Fruit fly (Drosophila melanogaster) whole organism, embryonic: ENCODE results near the gene Chmp1.

Experiments used
- Abd-B ChIP-seq: fragments of 200-800 bp; sonication (Bioruptor generic); optimal IDR thresholded peaks from 2 replicates; lab custom pipeline; 2018; ENCODE audit warnings: missing biosample characterization, mild to moderate bottlenecking, missing genetic modification characterization, moderate library complexity
- CG10959 ChIP-seq: fragments of 200-800 bp; sonication (Bioruptor generic); IDR thresholded peaks from 2 replicates; pipeline ENCODE4 v1.3.6; 2022; ENCODE audit warnings: missing biosample characterization, missing genetic modification characterization
- CG12104 ChIP-seq: fragments of 200-800 bp; sonication (Bioruptor generic); optimal IDR thresholded peaks from 3 replicates; lab custom pipeline; 2016; ENCODE audit warnings: missing biosample characterization, missing genetic modification characterization
- CG12299 ChIP-seq: fragments of 200-800 bp; sonication (Bioruptor generic); optimal IDR thresholded peaks from 2 replicates; lab custom pipeline; 2018; ENCODE audit warnings: missing biosample characterization, mild to moderate bottlenecking, missing genetic modification characterization
- CG16779 ChIP-seq: fragments of 200-800 bp; sonication (Bioruptor generic); IDR thresholded peaks from 2 replicates; pipeline ENCODE4 v1.3.6; 2022; ENCODE audit warnings: missing biosample characterization, missing genetic modification characterization
- CG17612 ChIP-seq: fragments of 200-800 bp; sonication (Bioruptor generic); IDR thresholded peaks from 2 replicates; pipeline ENCODE4 v1.3.6; 2022; ENCODE audit warnings: missing biosample characterization, missing genetic modification characterization
- CG30020 ChIP-seq: fragments of 200-800 bp; optimal IDR thresholded peaks from 2 replicates; lab custom pipeline; 2019; ENCODE audit warnings: missing biosample characterization, mild to moderate bottlenecking, missing genetic modification characterization, moderate library complexity
- CG31388 ChIP-seq: fragments of 200-800 bp; sonication (Bioruptor generic); optimal IDR thresholded peaks from 2 replicates; lab custom pipeline; 2016; ENCODE audit warnings: missing biosample characterization, missing genetic modification characterization
- CG34224 ChIP-seq: fragments of 200-800 bp; sonication (Bioruptor generic); IDR thresholded peaks from 3 replicates; pipeline ENCODE4 v1.3.6; 2022; ENCODE audit warnings: missing biosample characterization, missing genetic modification characterization; ENCODE audit not compliant: partially characterized antibody
- CG3995 ChIP-seq: fragments of 200-800 bp; sonication (Bioruptor generic); optimal IDR thresholded peaks from 3 replicates; lab custom pipeline; 2016; ENCODE audit warnings: missing biosample characterization, missing genetic modification characterization
- CG4404 ChIP-seq: fragments of 200-800 bp; sonication (Bioruptor generic); IDR thresholded peaks from 2 replicates; pipeline ENCODE4 v1.3.6; 2022; ENCODE audit warnings: missing biosample characterization, missing genetic modification characterization
- CG6175 ChIP-seq: fragments of 200-800 bp; sonication (Bioruptor generic); IDR thresholded peaks from 3 replicates; pipeline ENCODE4 v1.3.6; 2022; ENCODE audit warnings: missing biosample characterization, missing genetic modification characterization
- CG6254 ChIP-seq: fragments of 200-800 bp; sonication (Bioruptor generic); optimal IDR thresholded peaks from 3 replicates; lab custom pipeline; 2017; ENCODE audit warnings: mild to moderate bottlenecking, missing biosample characterization, missing genetic modification reagents, missing genetic modification characterization
- CG6765 ChIP-seq: fragments of 200-800 bp; sonication (Bioruptor generic); optimal IDR thresholded peaks from 3 replicates; lab custom pipeline; 2017; ENCODE audit warnings: missing biosample characterization, mild to moderate bottlenecking, missing genetic modification characterization
- CG6791 ChIP-seq: fragments of 200-800 bp; sonication (Bioruptor generic); IDR thresholded peaks from 3 replicates; pipeline ENCODE4 v1.3.6; 2022; ENCODE audit warnings: missing biosample characterization, missing genetic modification characterization; ENCODE audit not compliant: partially characterized antibody
- CG7372 ChIP-seq: fragments of 200-800 bp; sonication (Bioruptor generic); IDR thresholded peaks from 2 replicates; pipeline ENCODE4 v1.3.6; 2022; ENCODE audit warnings: missing biosample characterization, missing genetic modification characterization
- CG8924 ChIP-seq: fragments of 200-800 bp; optimal IDR thresholded peaks from 3 replicates; lab custom pipeline; 2019; ENCODE audit warnings: missing biosample characterization, mild to moderate bottlenecking, missing genetic modification characterization, moderate library complexity
- CG9437 ChIP-seq: fragments of 200-800 bp; sonication (Bioruptor generic); optimal IDR thresholded peaks from 2 replicates; lab custom pipeline; 2018; ENCODE audit warnings: missing biosample characterization, mild to moderate bottlenecking, missing genetic modification characterization
- CG9817 ChIP-seq: fragments of 200-800 bp; sonication (Bioruptor generic); optimal IDR thresholded peaks from 2 replicates; lab custom pipeline; 2018; ENCODE audit warnings: missing biosample characterization, mild to moderate bottlenecking, missing genetic modification characterization, moderate library complexity
- CHES-1-like ChIP-seq: fragments of 200-800 bp; sonication (Bioruptor generic); optimal IDR thresholded peaks from 2 replicates; lab custom pipeline; 2016; ENCODE audit warnings: missing biosample characterization, missing genetic modification characterization
- CTCF ChIP-seq: fragments of 200-800 bp; sonication (Bioruptor generic); optimal IDR thresholded peaks from 2 replicates; lab custom pipeline; 2017; ENCODE audit warnings: missing biosample characterization, mild to moderate bottlenecking, missing genetic modification characterization, moderate library complexity
- Camta ChIP-seq: fragments of 200-800 bp; sonication (Bioruptor generic); optimal IDR thresholded peaks from 2 replicates; lab custom pipeline; 2016; ENCODE audit warnings: missing biosample characterization, missing genetic modification characterization
- HLH3B ChIP-seq: fragments of 200-800 bp; sonication (Bioruptor generic); IDR thresholded peaks from 2 replicates; pipeline ENCODE4 v1.3.6; 2022; ENCODE audit warnings: missing biosample characterization, missing genetic modification characterization
- Hand ChIP-seq: fragments of 200-800 bp; sonication (Bioruptor generic); optimal IDR thresholded peaks from 2 replicates; lab custom pipeline; 2017; ENCODE audit warnings: mild to moderate bottlenecking, missing biosample characterization, missing genetic modification reagents, missing genetic modification characterization
- Hmr ChIP-seq: fragments of 200-800 bp; sonication (Bioruptor generic); optimal IDR thresholded peaks from 3 replicates; lab custom pipeline; 2017; ENCODE audit warnings: mild to moderate bottlenecking, missing biosample characterization, missing genetic modification reagents, missing genetic modification characterization
- Hr3 ChIP-seq: fragments of 200-800 bp; sonication (Bioruptor generic); optimal IDR thresholded peaks from 3 replicates; lab custom pipeline; 2016; ENCODE audit warnings: missing biosample characterization, missing genetic modification characterization
- Kr ChIP-seq: fragments of 200-800 bp; sonication (Bioruptor generic); optimal IDR thresholded peaks from 2 replicates; lab custom pipeline; 2017; ENCODE audit warnings: missing biosample characterization, mild to moderate bottlenecking, missing genetic modification characterization
- MTF-1 ChIP-seq: fragments of 200-800 bp; sonication (Bioruptor generic); optimal IDR thresholded peaks from 2 replicates; lab custom pipeline; 2018; ENCODE audit warnings: missing biosample characterization, mild to moderate bottlenecking, missing genetic modification characterization, borderline replicate concordance
- Nf-YA ChIP-seq: fragments of 200-800 bp; sonication (Bioruptor generic); IDR thresholded peaks from 2 replicates; pipeline ENCODE4 v1.3.6; 2022; ENCODE audit warnings: missing biosample characterization, missing genetic modification characterization
- Poxn ChIP-seq: fragments of 200-800 bp; sonication (Bioruptor generic); IDR thresholded peaks from 2 replicates; pipeline ENCODE4 v1.3.6; 2022; ENCODE audit warnings: missing biosample characterization, missing genetic modification characterization
- Side ChIP-seq: fragments of 200-800 bp; sonication (Bioruptor generic); optimal IDR thresholded peaks from 2 replicates; lab custom pipeline; 2016; ENCODE audit warnings: missing biosample characterization, missing genetic modification characterization
- bab2 ChIP-seq: fragments of 200-800 bp; sonication (Bioruptor generic); optimal IDR thresholded peaks from 2 replicates; lab custom pipeline; 2016; ENCODE audit warnings: missing biosample characterization, missing genetic modification characterization
- btn ChIP-seq: fragments of 200-800 bp; sonication (Bioruptor generic); optimal IDR thresholded peaks from 2 replicates; lab custom pipeline; 2016; ENCODE audit warnings: missing biosample characterization, missing genetic modification characterization
- dati ChIP-seq: fragments of 200-800 bp; sonication (Bioruptor generic); IDR thresholded peaks from 2 replicates; pipeline ENCODE4 v1.3.6; 2022; ENCODE audit warnings: missing biosample characterization, missing genetic modification characterization
- eyg ChIP-seq: fragments of 200-800 bp; sonication (Bioruptor generic); optimal IDR thresholded peaks from 3 replicates; lab custom pipeline; 2016; ENCODE audit warnings: missing biosample characterization, missing genetic modification characterization
- hkb ChIP-seq, 2 experiments: fragments of 200-800 bp in 1 of 2; fragments of >200 bp in 1 of 2; sonication (Bioruptor generic) in 1 of 2; IDR thresholded peaks in 1 of 2; optimal IDR thresholded peaks in 1 of 2; 2 replicates each; pipeline versions ENCODE4 v1.3.6 to Lab custom; 2017 to 2022; ENCODE audit warnings: missing biosample characterization in 1 of 2, missing genetic modification characterization in 1 of 2
- insv ChIP-seq, 2 experiments: fragments of 200-800 bp; sonication (Bioruptor generic); optimal IDR thresholded peaks; 3 replicates each; lab custom pipeline; 2016 to 2018; ENCODE audit warnings: missing biosample characterization in 2 of 2, missing genetic modification characterization in 2 of 2
- knrl ChIP-seq: fragments of 200-800 bp; sonication (Bioruptor generic); IDR thresholded peaks from 3 replicates; pipeline ENCODE4 v1.3.6; 2022; ENCODE audit warnings: missing biosample characterization, missing genetic modification characterization; ENCODE audit not compliant: partially characterized antibody
- lilli ChIP-seq: fragments of 200-800 bp; sonication (Bioruptor generic); optimal IDR thresholded peaks from 3 replicates; lab custom pipeline; 2016; ENCODE audit warnings: missing biosample characterization, missing genetic modification characterization
- lmd ChIP-seq: fragments of 200-800 bp; sonication (Bioruptor generic); IDR thresholded peaks from 2 replicates; pipeline ENCODE4 v1.3.6; 2022; ENCODE audit warnings: missing biosample characterization, missing genetic modification characterization
- mam ChIP-seq: fragments of 200-800 bp; sonication (Bioruptor generic); optimal IDR thresholded peaks from 3 replicates; lab custom pipeline; 2016; ENCODE audit warnings: missing biosample characterization, missing genetic modification characterization
- otp ChIP-seq: fragments of 200-800 bp; sonication (Bioruptor generic); IDR thresholded peaks from 3 replicates; pipeline ENCODE4, ENCODE4 v1.3.6; 2022; ENCODE audit warnings: missing biosample characterization, missing genetic modification characterization
- pros ChIP-seq: fragments of 200-800 bp; sonication (Bioruptor generic); optimal IDR thresholded peaks from 3 replicates; lab custom pipeline; 2019; ENCODE audit warnings: missing biosample characterization, mild to moderate bottlenecking, missing genetic modification characterization, moderate library complexity
- row ChIP-seq: fragments of 200-800 bp; sonication (Bioruptor generic); IDR thresholded peaks from 3 replicates; pipeline ENCODE4 v1.3.6; 2022; ENCODE audit warnings: missing biosample characterization, missing genetic modification characterization
- schlank ChIP-seq: fragments of 200-800 bp; sonication (Bioruptor generic); optimal IDR thresholded peaks from 2 replicates; lab custom pipeline; 2018; ENCODE audit warnings: missing biosample characterization, mild to moderate bottlenecking, missing genetic modification characterization
- tgo ChIP-seq: fragments of 200-800 bp; sonication (Bioruptor generic); IDR thresholded peaks from 3 replicates; pipeline ENCODE4 v1.3.6; 2022; ENCODE audit warnings: missing biosample characterization, missing genetic modification characterization
- tin ChIP-seq: fragments of 200-800 bp; sonication (Bioruptor generic); optimal IDR thresholded peaks from 3 replicates; lab custom pipeline; 2016; ENCODE audit warnings: missing biosample characterization, missing genetic modification characterization
- tna ChIP-seq: fragments of 200-800 bp; sonication (Bioruptor generic); IDR thresholded peaks from 2 replicates; pipeline ENCODE4 v1.3.6; 2022; ENCODE audit warnings: missing biosample characterization, missing genetic modification characterization; ENCODE audit not compliant: partially characterized antibody
- wek ChIP-seq: fragments of 200-800 bp; sonication (Bioruptor generic); optimal IDR thresholded peaks from 3 replicates; lab custom pipeline; 2018; ENCODE audit warnings: missing biosample characterization, mild to moderate bottlenecking, missing genetic modification characterization, moderate library complexity

Gene Chmp1

dm6 chr3L:18640584-18641527 is 43.0 kb downstream of the Chmp1 start (continued):
- peak; percentile 94 for TF ChIP-seq Hmr (GFP tag; lab: Kevin White, UChicago)
- TF ChIP-seq tna: no peak
- TF ChIP-seq eyg (GFP tag; lab: Kevin White, UChicago): peak; percentile 89
- peak; percentile 95 for TF ChIP-seq CG17612 (GFP tag; lab: Robert Waterston, UW)
- TF ChIP-seq Kr (GFP tag; lab: Kevin White, UChicago): no peak
- TF ChIP-seq Side (GFP tag; lab: Kevin White, UChicago): peak; percentile 76
- TF ChIP-seq otp (GFP tag; lab: Robert Waterston, UW): peak; percentile 94
- peak; percentile 96 for TF ChIP-seq dati
- peak; percentile 91 for TF ChIP-seq CG10959
- TF ChIP-seq CG30020: peak; percentile 28
- TF ChIP-seq CG9437 (GFP tag; lab: Kevin White, UChicago): peak; percentile 87
- peak; percentile 95 for TF ChIP-seq CHES-1-like (GFP tag; lab: Kevin White, UChicago)
- peak; percentile 98 for TF ChIP-seq mam (GFP tag; lab: Kevin White, UChicago)
- TF ChIP-seq knrl (GFP tag; lab: Robert Waterston, UW): no peak
- TF ChIP-seq CG16779 (GFP tag; lab: Robert Waterston, UW): peak; percentile 98
- peak; percentile 95 for TF ChIP-seq bab2 (GFP tag; lab: Kevin White, UChicago)
- TF ChIP-seq Nf-YA: peak; percentile 97
- peak; percentile 91 for TF ChIP-seq tin (GFP tag; lab: Kevin White, UChicago)
- peak; percentile 93 for TF ChIP-seq Camta (GFP tag; lab: Kevin White, UChicago)
- TF ChIP-seq Poxn (GFP tag; lab: Robert Waterston, UW): peak; percentile 82
- TF ChIP-seq btn (GFP tag; lab: Kevin White, UChicago): peak; percentile 71
- TF ChIP-seq hkb (optimal IDR thresholded peaks at IDR 0.05; lab: Kevin White, UChicago): no peak
- TF ChIP-seq hkb (GFP tag; IDR thresholded peaks at IDR 0.05; lab: Robert Waterston, UW): peak; percentile 96
- TF ChIP-seq CG6791 (GFP tag; lab: Robert Waterston, UW): no peak
- TF ChIP-seq CG12299 (tag; lab: Kevin White, UChicago): peak; percentile 90
- peak; percentile 97 for TF ChIP-seq lmd
- peak; percentile 98 for TF ChIP-seq row
- peak; percentile 98 for TF ChIP-seq tgo
- TF ChIP-seq MTF-1 (GFP tag; lab: Kevin White, UChicago): peak; percentile 72
- no peak; the same call in 2 of the 3 replicates for TF ChIP-seq CG34224
- TF ChIP-seq CG6175 (GFP tag; lab: Robert Waterston, UW): peak; percentile 97
- TF ChIP-seq CG4404 (GFP tag; lab: Robert Waterston, UW): peak; percentile 93
- TF ChIP-seq Hr3: peak; percentile 90
- peak; percentile 70 for TF ChIP-seq CG8924 (tag; lab: Kevin White, UChicago)
- TF ChIP-seq CG6254: peak; percentile 63
- TF ChIP-seq CG6765: peak; percentile 89
- peak; percentile 96 for TF ChIP-seq lilli (GFP tag; lab: Kevin White, UChicago)
- TF ChIP-seq HLH3B: peak; percentile 98
- TF ChIP-seq CTCF: peak; percentile 22
- TF ChIP-seq CG31388: peak; percentile 78
- peak; percentile 87 for TF ChIP-seq CG9817 (tag; lab: Kevin White, UChicago)
- TF ChIP-seq CG12104 (GFP tag; lab: Kevin White, UChicago): peak; percentile 83
- peak; percentile 57 for TF ChIP-seq CG3995 (GFP tag; lab: Kevin White, UChicago)
- peak in 1 of 2 experiments; percentile 56 for TF ChIP-seq insv (GFP tag; optimal IDR thresholded peaks at IDR 0.05; lab: Kevin White, UChicago)
- TF ChIP-seq wek: no peak
- peak; percentile 91 for TF ChIP-seq Hand (GFP tag; lab: Kevin White, UChicago)
- peak; percentile 81 for TF ChIP-seq Abd-B (GFP tag; lab: Kevin White, UChicago)
- peak; percentile 48 for TF ChIP-seq schlank (tag; lab: Kevin White, UChicago)
- peak; percentile 97 for TF ChIP-seq CG7372 (GFP tag; lab: Robert Waterston, UW)
- peak; percentile 44 for TF ChIP-seq pros (GFP tag; lab: Kevin White, UChicago)
